Worm (Caenorhabditis elegans): ENCODE results near the gene fbxa-222.
"Not testable (repeated sequence)": the region's sequence is repeated elsewhere in the genome, so short reads cannot be mapped to it uniquely, and the experiment has no call there.

DNA sequence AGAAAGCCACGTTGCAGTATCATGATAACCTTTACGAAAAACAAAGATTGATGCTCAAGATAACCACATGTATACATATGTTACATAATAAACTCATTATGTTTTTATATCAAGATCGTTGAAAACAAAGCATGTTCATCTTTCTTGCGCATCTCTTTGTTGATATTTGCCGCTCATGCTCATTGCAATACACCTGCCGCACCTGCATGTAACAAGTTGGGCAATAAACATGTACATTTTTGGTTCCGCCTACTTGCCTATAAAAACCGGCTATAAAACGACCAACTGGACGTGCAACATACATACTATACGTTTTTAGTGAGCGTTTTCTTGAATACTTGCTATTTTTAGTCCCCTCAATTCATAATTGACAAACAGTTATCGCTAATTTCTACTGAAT lies 2.2 kb downstream of the fbxa-222 start, which contains the start of gene fbxa-16:
- not testable (repeated sequence) for TF ChIP-seq klf-2 (GFP tag; conservative IDR thresholded peaks at IDR 0.05); flt-1 (GFP tag; IDR thresholded peaks at IDR 0.05); ztf-23 (GFP tag; IDR thresholded peaks at IDR 0.05); tab-1 (GFP tag; IDR thresholded peaks at IDR 0.05)

All from whole organism, midembryonic.